Worm (Caenorhabditis elegans) whole organism, L1 larva: ENCODE results near the gene C40H5.2.

Source experiments
- ama-1 ChIP-seq: fragments of 150-350 bp; optimal IDR thresholded peaks from 2 replicates; lab custom pipeline; 2014
- blmp-1 ChIP-seq: fragments of 150-350 bp; optimal IDR thresholded peaks from 2 replicates; lab custom pipeline; 2014; ENCODE audit warnings: missing biosample characterization, missing genetic modification characterization
- ceh-82 ChIP-seq, 3 experiments: fragments of 150-350 bp in 1 of 3; sonication (generic microtip) in 2 of 3; optimal IDR thresholded peaks; 2 replicates each; lab custom pipeline; 2014 to 2017; ENCODE audit warnings: missing biosample characterization in 3 of 3, missing genetic modification characterization in 3 of 3
- dsc-1 ChIP-seq: sonication (generic microtip); optimal IDR thresholded peaks from 2 replicates; lab custom pipeline; 2016; ENCODE audit warnings: mild to moderate bottlenecking, missing genetic modification characterization, missing compliant biosample characterization
- efl-1 ChIP-seq, 4 experiments: fragments of 150-350 bp; optimal IDR thresholded peaks in 3 of 4; peaks in 1 of 4; 1 replicate in 1 of 4; 2 replicates in 3 of 4; lab custom pipeline; 2014; ENCODE audit warnings: missing biosample characterization in 2 of 4, missing genetic modification characterization in 2 of 4, missing genetic modification reagents in 2 of 4
- elt-2 ChIP-seq: sonication (generic microtip); optimal IDR thresholded peaks from 2 replicates; lab custom pipeline; 2016; ENCODE audit warnings: missing genetic modification characterization, mild to moderate bottlenecking, inconsistent platforms, missing compliant biosample characterization, missing genetic modification reagents
- elt-3 ChIP-seq, 6 experiments: fragments of 150-350 bp in 1 of 6; sonication (generic microtip); optimal IDR thresholded peaks; 2 replicates each; lab custom pipeline; 2017 to 2018; ENCODE audit warnings: missing biosample characterization in 6 of 6, missing genetic modification characterization in 6 of 6, inconsistent platforms in 1 of 6
- fkh-10 ChIP-seq: sonication (generic microtip); optimal IDR thresholded peaks from 2 replicates; lab custom pipeline; 2017; ENCODE audit warnings: missing biosample characterization, missing genetic modification reagents, missing genetic modification characterization
- fkh-8 ChIP-seq: sonication (generic microtip); optimal IDR thresholded peaks from 2 replicates; lab custom pipeline; 2016; ENCODE audit warnings: mild to moderate bottlenecking, missing genetic modification characterization, missing compliant biosample characterization
- grh-1 ChIP-seq: fragments of 200-800 bp; sonication (Bioruptor generic); IDR thresholded peaks from 2 replicates; pipeline ENCODE4 v1.3.6; 2022; ENCODE audit warnings: missing genetic modification reagents, missing genetic modification characterization, missing compliant biosample characterization
- jun-1 ChIP-seq: fragments of 150-350 bp; optimal IDR thresholded peaks from 2 replicates; lab custom pipeline; 2014; ENCODE audit warnings: missing biosample characterization, missing genetic modification reagents, missing genetic modification characterization
- lin-13 ChIP-seq: fragments of 150-350 bp; optimal IDR thresholded peaks from 2 replicates; lab custom pipeline; 2014; ENCODE audit warnings: missing biosample characterization, missing genetic modification reagents, missing genetic modification characterization
- lin-14 ChIP-seq: fragments of 200-800 bp; sonication (Bioruptor generic); optimal IDR thresholded peaks from 2 replicates; lab custom pipeline; 2018; ENCODE audit warnings: mild to moderate bottlenecking, missing genetic modification characterization, moderate library complexity, missing compliant biosample characterization
- lin-35 ChIP-seq, 2 experiments: fragments of 150-350 bp; optimal IDR thresholded peaks; 2 replicates each; lab custom pipeline; 2014; ENCODE audit warnings: missing biosample characterization in 2 of 2, missing genetic modification characterization in 2 of 2, missing genetic modification reagents in 2 of 2
- lin-39 ChIP-seq: fragments of 150-350 bp; optimal IDR thresholded peaks from 2 replicates; lab custom pipeline; 2014; ENCODE audit warnings: missing biosample characterization, missing genetic modification reagents, missing genetic modification characterization
- mdl-1 ChIP-seq, 2 experiments: fragments of 150-350 bp; optimal IDR thresholded peaks; 2 replicates each; lab custom pipeline; 2014 to 2017; ENCODE audit warnings: missing biosample characterization in 2 of 2, missing genetic modification characterization in 2 of 2, inconsistent platforms in 1 of 2
- mef-2 ChIP-seq: fragments of 150-350 bp; optimal IDR thresholded peaks from 2 replicates; lab custom pipeline; 2014; ENCODE audit warnings: missing biosample characterization, missing genetic modification characterization
- nhr-11 ChIP-seq: fragments of 150-350 bp; optimal IDR thresholded peaks from 2 replicates; lab custom pipeline; 2014; ENCODE audit warnings: missing biosample characterization, missing genetic modification characterization
- nhr-19 ChIP-seq: fragments of 200-800 bp; sonication (Bioruptor generic); conservative IDR thresholded peaks from 2 replicates; pipeline ENCODE4 v1.3.6; 2022; ENCODE audit warnings: missing genetic modification characterization, missing compliant biosample characterization
- nhr-20 ChIP-seq: sonication (generic microtip); optimal IDR thresholded peaks from 2 replicates; lab custom pipeline; 2016; ENCODE audit warnings: mild to moderate bottlenecking, missing genetic modification characterization, missing compliant biosample characterization
- nhr-47 ChIP-seq: sonication (generic microtip); optimal IDR thresholded peaks from 2 replicates; lab custom pipeline; 2016; ENCODE audit warnings: mild to moderate bottlenecking, missing genetic modification characterization, moderate library complexity, missing compliant biosample characterization
- nhr-71 ChIP-seq: sonication (generic microtip); optimal IDR thresholded peaks from 2 replicates; lab custom pipeline; 2016; ENCODE audit warnings: mild to moderate bottlenecking, missing genetic modification characterization, moderate library complexity, missing compliant biosample characterization
- nhr-84 ChIP-seq: sonication (generic microtip); optimal IDR thresholded peaks from 2 replicates; lab custom pipeline; 2017; ENCODE audit warnings: missing biosample characterization, missing genetic modification characterization
- nhr-85 ChIP-seq: sonication (generic microtip); peaks from one replicate; lab custom pipeline; 2016; ENCODE audit warnings: missing genetic modification characterization, inconsistent platforms, missing compliant biosample characterization
- nhr-90 ChIP-seq: sonication (generic microtip); optimal IDR thresholded peaks from 2 replicates; lab custom pipeline; 2016; ENCODE audit warnings: mild to moderate bottlenecking, missing genetic modification characterization, missing compliant biosample characterization; ENCODE audit not compliant: poor library complexity
- skn-1 ChIP-seq: fragments of 150-350 bp; optimal IDR thresholded peaks from 2 replicates; lab custom pipeline; 2014; ENCODE audit warnings: missing biosample characterization, missing genetic modification characterization
- snu-23 ChIP-seq: sonication (generic microtip); optimal IDR thresholded peaks from 2 replicates; lab custom pipeline; 2016; ENCODE audit warnings: missing genetic modification characterization, missing compliant biosample characterization
- unc-130 ChIP-seq: fragments of 150-350 bp; optimal IDR thresholded peaks from 2 replicates; lab custom pipeline; 2017; ENCODE audit warnings: missing biosample characterization, missing genetic modification characterization, inconsistent platforms
- unc-30 ChIP-seq: sonication (generic microtip); optimal IDR thresholded peaks from 2 replicates; lab custom pipeline; 2017; ENCODE audit warnings: missing biosample characterization, missing genetic modification characterization
- xbp-1 ChIP-seq: sonication (generic microtip); optimal IDR thresholded peaks from 2 replicates; lab custom pipeline; 2016; ENCODE audit warnings: missing genetic modification characterization, missing compliant biosample characterization
- ztf-11 ChIP-seq, 2 experiments: sonication (generic microtip); optimal IDR thresholded peaks; 2 replicates each; lab custom pipeline; 2016 to 2017; ENCODE audit warnings: missing genetic modification characterization in 2 of 2, missing biosample characterization in 1 of 2, missing compliant biosample characterization in 1 of 2

The C40H5.2 gene

ce11 chrX:11710229-11710628 is 35.6 kb upstream of the C40H5.2 start, which contains the start of gene C44C10.11 (continued):
- TF ChIP-seq elt-3 (tag; optimal IDR thresholded peaks at IDR 0.05; lab: Kevin White, UChicago) (peak in 1 of 6 experiments; percentile 9), nhr-85 (tag; lab: Kevin White, UChicago) (no peak)

DNA sequence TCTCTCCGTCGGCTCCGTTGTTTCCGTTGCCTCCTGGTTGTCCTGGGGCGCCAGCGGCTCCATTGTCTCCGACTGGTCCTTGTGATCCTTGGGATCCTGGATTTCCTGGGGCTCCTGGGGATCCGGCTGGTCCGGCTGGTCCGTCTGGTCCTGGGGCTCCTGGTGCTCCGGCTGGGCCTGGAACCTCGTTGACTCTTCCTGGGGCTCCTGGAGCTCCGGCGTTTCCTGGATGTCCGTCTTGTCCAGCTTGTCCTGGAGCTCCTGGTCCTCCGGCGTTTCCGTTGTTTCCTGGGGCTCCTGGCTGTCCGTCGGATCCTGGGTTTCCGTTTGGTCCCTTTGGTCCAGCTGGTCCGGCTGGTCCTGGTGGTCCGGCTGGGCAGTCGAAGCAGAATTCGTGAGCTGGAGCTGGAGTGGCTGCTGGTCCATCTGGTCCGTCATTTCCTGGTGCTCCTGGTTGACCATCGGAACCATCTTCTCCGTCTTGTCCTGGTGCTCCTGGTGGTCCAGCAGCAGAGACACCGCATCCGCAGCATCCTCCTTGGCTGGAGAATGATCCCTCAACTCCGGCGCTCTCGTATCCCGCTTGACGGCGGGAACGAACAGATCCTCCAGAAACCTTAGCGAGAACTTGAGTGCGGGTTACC is 34.3 kb upstream of the C40H5.2 start:
- TF ChIP-seq nhr-90 (tag; lab: Kevin White, UChicago) (no peak), jun-1 (no peak), fkh-8 (tag; lab: Kevin White, UChicago) (no peak), lin-39 (tag; lab: Kevin White, UChicago) (no peak)

DNA sequence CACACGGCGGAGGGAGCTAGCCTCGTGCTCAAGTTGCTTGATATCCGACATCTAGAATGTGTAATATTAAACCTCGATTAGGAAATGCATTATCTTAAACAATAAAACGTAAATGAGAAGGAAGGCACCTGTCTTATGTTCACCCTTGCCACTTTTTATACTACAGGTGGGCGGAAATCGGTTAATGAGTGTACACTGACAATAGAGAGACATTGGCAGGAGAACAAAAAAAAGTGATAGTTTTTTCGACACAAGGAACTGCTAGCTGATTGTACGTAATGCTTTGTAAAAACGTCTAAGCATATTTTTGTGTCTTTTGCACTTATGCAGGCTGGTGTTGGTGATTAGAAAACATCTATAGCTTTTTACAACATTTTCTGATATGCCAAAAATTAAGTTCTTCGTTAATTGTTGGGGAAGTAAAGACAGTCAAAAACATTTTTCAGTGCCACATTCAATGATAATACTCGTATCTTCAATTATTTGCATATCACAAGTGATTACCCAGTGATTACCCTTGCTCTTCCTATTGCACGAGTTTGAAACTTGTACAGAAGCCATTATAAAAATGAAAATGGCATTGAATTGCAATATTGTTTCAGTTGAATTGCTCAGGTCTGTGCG is 33.5 kb upstream of the C40H5.2 start, which contains the start of gene col-180:
Gene col-180 (minus strand): TSS at position 51 of the 624 bp plus-strand sequence.
- TF ChIP-seq blmp-1 = peak; percentile 22
- no peak for TF ChIP-seq elt-3 (tag; optimal IDR thresholded peaks at IDR 0.05; lab: Kevin White, UChicago)

- TF ChIP-seq fkh-8 (tag; lab: Kevin White, UChicago) = no peak
- peak; percentile 53 for TF ChIP-seq blmp-1
- TF ChIP-seq nhr-20 (tag; lab: Kevin White, UChicago) = peak; percentile 13
- TF ChIP-seq lin-14 = peak; percentile 56
- peak; percentile 61 for TF ChIP-seq nhr-85 (tag; lab: Kevin White, UChicago)
- no peak for TF ChIP-seq nhr-84 (tag; lab: Kevin White, UChicago)
- peak; percentile 10 for TF ChIP-seq snu-23 (GFP tag; lab: Kevin White, UChicago)
Measured at ce11 chrX:11716463-11716960, 29.4 kb upstream of the C40H5.2 start, which contains the start of gene C44C10.9. C44C10.9 (minus strand) TSS chrX:11716513.

ce11 chrX:11718751-11719150 is 27.1 kb upstream of the C40H5.2 start:
- TF ChIP-seq nhr-11 (tag; lab: Kevin White, UChicago) = no peak
- TF ChIP-seq lin-14 = peak; percentile 20
- TF ChIP-seq elt-2 (tag; lab: Kevin White, UChicago) = no peak

- TF ChIP-seq snu-23 (GFP tag; lab: Kevin White, UChicago) = peak; percentile 25
- no peak for TF ChIP-seq fkh-10
- TF ChIP-seq dsc-1 = no peak
- peak; percentile 79 for TF ChIP-seq blmp-1
- TF ChIP-seq nhr-19 = no peak
- TF ChIP-seq nhr-71 (tag; lab: Kevin White, UChicago) = peak; percentile 0
- TF ChIP-seq nhr-85 (tag; lab: Kevin White, UChicago) = peak; percentile 88
- no peak for TF ChIP-seq ztf-11 (tag; optimal IDR thresholded peaks at IDR 0.05; lab: Kevin White, UChicago)
- TF ChIP-seq unc-30 (tag; lab: Kevin White, UChicago) = no peak
- TF ChIP-seq jun-1 = no peak
- no peak for TF ChIP-seq unc-130 (tag; lab: Kevin White, UChicago)
- TF ChIP-seq efl-1 (optimal IDR thresholded peaks at IDR 0.05; lab: Kevin White, UChicago) = no peak
- no peak for TF ChIP-seq efl-1 (GFP tag; optimal IDR thresholded peaks at IDR 0.05 in 1 of 2; lab: Kevin White, UChicago)
- no peak for TF ChIP-seq mdl-1 (tag; optimal IDR thresholded peaks at IDR 0.05; lab: Kevin White, UChicago)
- no peak for TF ChIP-seq ceh-82 (tag; optimal IDR thresholded peaks at IDR 0.05; lab: Kevin White, UChicago)
- TF ChIP-seq lin-35 (GFP tag; optimal IDR thresholded peaks at IDR 0.05; lab: Kevin White, UChicago) = no peak
- TF ChIP-seq nhr-47 (tag; lab: Kevin White, UChicago) = no peak
- no peak for TF ChIP-seq skn-1 (tag; lab: Kevin White, UChicago)
- TF ChIP-seq mef-2 (tag; lab: Kevin White, UChicago) = no peak
- peak in 2 of 6 experiments; percentile 2 to 4 for TF ChIP-seq elt-3 (tag; optimal IDR thresholded peaks at IDR 0.05; lab: Kevin White, UChicago)
- TF ChIP-seq grh-1 (GFP tag; lab: Robert Waterston, UW) = peak; percentile 5; the same call in 1 of the 2 replicates
- peak; percentile 36 for TF ChIP-seq nhr-20 (tag; lab: Kevin White, UChicago)
- TF ChIP-seq ama-1 = no peak
- no peak for TF ChIP-seq lin-13
- TF ChIP-seq nhr-90 (tag; lab: Kevin White, UChicago) = peak; percentile 51
- TF ChIP-seq lin-14 = peak; percentile 63
- no peak for TF ChIP-seq xbp-1
Measured at ce11 chrX:11720058-11720457, 25.8 kb upstream of the C40H5.2 start.
